Fruit fly (Drosophila melanogaster): Measurements from ENCODE around the gene Cyp28d1.

Gene Cyp28d1

dm6 chr2L:5209244-5210144, 766 bp upstream of the Cyp28d1 start (continued):
- TF ChIP-seq CG6683 (GFP tag; optimal IDR thresholded peaks at IDR 0.05) (no peak), fu2 (GFP tag; optimal IDR thresholded peaks at IDR 0.05) (peak; percentile 16), CG13296 (GFP tag; optimal IDR thresholded peaks at IDR 0.05) (peak; percentile 6), CG7786 (GFP tag; optimal IDR thresholded peaks at IDR 0.05) (peak; percentile 29), az2 (GFP tag; optimal IDR thresholded peaks at IDR 0.05) (no peak), CG13424 (tag; optimal IDR thresholded peaks at IDR 0.05) (peak; percentile 11), sug (tag; optimal IDR thresholded peaks at IDR 0.05) (peak; percentile 68), chif (GFP tag; optimal IDR thresholded peaks at IDR 0.05) (peak in 1 of 2 experiments; percentile 5), Dip3 (GFP tag; optimal IDR thresholded peaks at IDR 0.05) (peak; percentile 26), corto (GFP tag; optimal IDR thresholded peaks at IDR 0.05) (peak; percentile 23), nerfin-1 (tag; optimal IDR thresholded peaks at IDR 0.05) (no peak), CG4820 (GFP tag; optimal IDR thresholded peaks at IDR 0.05) (no peak), CG2120 (GFP tag; optimal IDR thresholded peaks at IDR 0.05) (peak; percentile 65), CG30403 (GFP tag; optimal IDR thresholded peaks at IDR 0.05) (peak; percentile 20), luna (GFP tag; optimal IDR thresholded peaks at IDR 0.05) (no peak), caup (GFP tag; optimal IDR thresholded peaks at IDR 0.05; ENCODE audit: severe bottlenecking) (no peak), pb (GFP tag; optimal IDR thresholded peaks at IDR 0.05) (no peak), Awh (GFP tag; IDR thresholded peaks at IDR 0.05) (no peak), Stat92E (GFP tag; optimal IDR thresholded peaks at IDR 0.05) (peak in 1 of 3 experiments; percentile 55), CG3065 (GFP tag; optimal IDR thresholded peaks at IDR 0.05) (no peak), tio (GFP tag; optimal IDR thresholded peaks at IDR 0.05) (peak; percentile 49), ac (GFP tag; optimal IDR thresholded peaks at IDR 0.05) (no peak), CG10565 (GFP tag; optimal IDR thresholded peaks at IDR 0.05) (no peak), mirr (GFP tag; optimal IDR thresholded peaks at IDR 0.05) (peak; percentile 96), CG10543 (GFP tag; optimal IDR thresholded peaks at IDR 0.05) (no peak)

dm6 chr2L:5210946-5211345, 686 bp downstream of the Cyp28d1 start:
- no peak for TF ChIP-seq Tbp (GFP tag; optimal IDR thresholded peaks at IDR 0.05)
- no peak for TF ChIP-seq CG17568 (GFP tag; optimal IDR thresholded peaks at IDR 0.05)
- TF ChIP-seq Deaf1 (tag; optimal IDR thresholded peaks at IDR 0.05), result no peak
- TF ChIP-seq CG9215 (GFP tag; IDR thresholded peaks at IDR 0.05), result no peak
- no peak for TF ChIP-seq Lpt (GFP tag; optimal IDR thresholded peaks at IDR 0.05)
- no peak for TF ChIP-seq CG32532 (GFP tag; IDR thresholded peaks at IDR 0.05)
- TF ChIP-seq Med (GFP tag), result no peak
- TF ChIP-seq sug (tag; optimal IDR thresholded peaks at IDR 0.05), result peak; percentile 81
- no peak for TF ChIP-seq CG7556 (GFP tag; optimal IDR thresholded peaks at IDR 0.05)
- TF ChIP-seq BEAF-32 (GFP tag; optimal IDR thresholded peaks at IDR 0.05), result no peak
- 0 out of 2 replicates have a peak, but pooled peaks have one; percentile 14 for TF ChIP-seq inv (GFP tag; IDR thresholded peaks at IDR 0.05; ENCODE audit: partially characterized antibody)
- no peak for TF ChIP-seq CTCF (GFP tag; optimal IDR thresholded peaks at IDR 0.05)
- TF ChIP-seq CG30403 (GFP tag; optimal IDR thresholded peaks at IDR 0.05), result no peak
- no peak for TF ChIP-seq CG1529 (GFP tag; optimal IDR thresholded peaks at IDR 0.05)
- no peak for TF ChIP-seq sqz (GFP tag; optimal IDR thresholded peaks at IDR 0.05)
- no peak for TF ChIP-seq CG12942 (GFP tag; optimal IDR thresholded peaks at IDR 0.05)
- no peak for TF ChIP-seq NC2β (GFP tag; optimal IDR thresholded peaks at IDR 0.05)
- no peak for TF ChIP-seq Mad (GFP tag; optimal IDR thresholded peaks at IDR 0.05)
- TF ChIP-seq Bdp1 (GFP tag; optimal IDR thresholded peaks at IDR 0.05), result no peak
- no peak for TF ChIP-seq Ptx1 (GFP tag; IDR thresholded peaks at IDR 0.05)
- peak; percentile 15; the same call in 1 of the 2 replicates for TF ChIP-seq CG43689 (GFP tag; IDR thresholded peaks at IDR 0.05)
- no peak for TF ChIP-seq Hmx (GFP tag; optimal IDR thresholded peaks at IDR 0.05)

Data from whole organism, embryonic.